Worm (Caenorhabditis elegans) whole organism, young adult: Measurements from ENCODE around the gene Y37E11AR.7.

Experiments used
- B0019.2 ChIP-seq: fragments of 200-800 bp; sonication (Bioruptor generic); conservative IDR thresholded peaks from 2 replicates; pipeline ENCODE4 v1.3.6; 2022; ENCODE audit warnings: missing genetic modification reagents, missing genetic modification characterization, missing compliant biosample characterization
- B0261.1 ChIP-seq: sonication (generic microtip); optimal IDR thresholded peaks from 2 replicates; lab custom pipeline; 2016; ENCODE audit warnings: mild to moderate bottlenecking, missing genetic modification characterization, moderate library complexity, missing compliant biosample characterization
- C06A6.2 ChIP-seq: fragments of 200-800 bp; sonication (Bioruptor generic); conservative IDR thresholded peaks from 2 replicates; pipeline ENCODE4 v1.3.6; 2022; ENCODE audit warnings: missing genetic modification characterization, missing compliant biosample characterization
- D2030.7 ChIP-seq: fragments of 200-800 bp; sonication (Bioruptor generic); IDR thresholded peaks from 2 replicates; pipeline ENCODE4 v1.3.6; 2022; ENCODE audit warnings: missing genetic modification reagents, missing genetic modification characterization, missing compliant biosample characterization
- F23B12.7 ChIP-seq: sonication (generic microtip); optimal IDR thresholded peaks from 2 replicates; lab custom pipeline; 2017; ENCODE audit warnings: missing genetic modification characterization, mild to moderate bottlenecking, missing compliant biosample characterization, antibody characterized with exemption, moderate library complexity; ENCODE audit not compliant: insufficient read depth
- F33H1.4 ChIP-seq: fragments of 200-800 bp; sonication (Bioruptor generic); IDR thresholded peaks from 2 replicates; pipeline ENCODE4 v1.3.6; 2022; ENCODE audit warnings: missing genetic modification reagents, missing genetic modification characterization, missing compliant biosample characterization
- F49E8.2 ChIP-seq: sonication (generic microtip); optimal IDR thresholded peaks from 3 replicates; lab custom pipeline; 2017; ENCODE audit warnings: missing genetic modification characterization, mild to moderate bottlenecking, missing compliant biosample characterization, antibody characterized with exemption, moderate library complexity; ENCODE audit not compliant: insufficient read depth
- F52B5.7 ChIP-seq: sonication (generic microtip); optimal IDR thresholded peaks from 2 replicates; lab custom pipeline; 2016; ENCODE audit warnings: mild to moderate bottlenecking, missing genetic modification characterization, missing compliant biosample characterization
- K11D2.4 ChIP-seq: fragments of 200-800 bp; sonication (Bioruptor generic); IDR thresholded peaks from 2 replicates; pipeline ENCODE4 v1.3.6; 2022; ENCODE audit warnings: missing genetic modification reagents, missing genetic modification characterization, missing compliant biosample characterization
- T26A5.8 ChIP-seq: sonication (generic microtip); optimal IDR thresholded peaks from 2 replicates; lab custom pipeline; 2016; ENCODE audit warnings: missing genetic modification characterization, missing compliant biosample characterization
- Y95B8A.8 ChIP-seq: fragments of 200-800 bp; sonication (Bioruptor generic); IDR thresholded peaks from 2 replicates; pipeline ENCODE4 v1.3.6; 2022; ENCODE audit warnings: missing genetic modification reagents, missing genetic modification characterization, missing compliant biosample characterization
- aptf-2 ChIP-seq: fragments of 200-800 bp; sonication (Bioruptor generic); conservative IDR thresholded peaks from 2 replicates; pipeline ENCODE4 v1.3.6; 2022; ENCODE audit warnings: missing genetic modification reagents, missing genetic modification characterization, missing compliant biosample characterization
- athp-1 ChIP-seq: sonication (generic microtip); optimal IDR thresholded peaks from 2 replicates; lab custom pipeline; 2017; ENCODE audit warnings: mild to moderate bottlenecking, missing genetic modification characterization, missing compliant biosample characterization
- attf-3 ChIP-seq: fragments of 200-800 bp; sonication (Bioruptor generic); conservative IDR thresholded peaks from 2 replicates; pipeline ENCODE4 v1.3.6; 2022; ENCODE audit warnings: missing genetic modification reagents, missing genetic modification characterization, missing compliant biosample characterization
- cebp-2 ChIP-seq: fragments of 200-800 bp; sonication (Bioruptor generic); IDR thresholded peaks from 2 replicates; pipeline ENCODE4 v1.3.6; 2022; ENCODE audit warnings: missing genetic modification characterization, missing compliant biosample characterization
- ceh-100 ChIP-seq: fragments of 200-800 bp; sonication (Bioruptor generic); IDR thresholded peaks from 2 replicates; pipeline ENCODE4 v1.3.6; 2022; ENCODE audit warnings: missing genetic modification reagents, missing genetic modification characterization, missing compliant biosample characterization
- ceh-58 ChIP-seq: fragments of 200-800 bp; sonication (Bioruptor generic); IDR thresholded peaks from 2 replicates; pipeline ENCODE4 v1.3.6; 2022; ENCODE audit warnings: missing genetic modification characterization, missing compliant biosample characterization
- ceh-91 ChIP-seq: fragments of 200-800 bp; sonication (Bioruptor generic); IDR thresholded peaks from 2 replicates; pipeline ENCODE4 v1.3.6; 2022; ENCODE audit warnings: missing genetic modification reagents, missing genetic modification characterization, missing compliant biosample characterization
- efl-1 ChIP-seq: fragments of 150-350 bp; optimal IDR thresholded peaks from 2 replicates; lab custom pipeline; 2014; ENCODE audit warnings: missing biosample characterization, missing genetic modification reagents, missing genetic modification characterization
- egl-18 ChIP-seq: fragments of 200-800 bp; sonication (Bioruptor generic); IDR thresholded peaks from 2 replicates; pipeline ENCODE4 v1.3.6; 2022; ENCODE audit warnings: missing genetic modification reagents, missing genetic modification characterization, missing compliant biosample characterization
- ets-4 ChIP-seq: fragments of 200-800 bp; sonication (Bioruptor generic); optimal IDR thresholded peaks from 2 replicates; lab custom pipeline; 2018; ENCODE audit warnings: mild to moderate bottlenecking, missing genetic modification characterization, missing compliant biosample characterization
- gei-17 ChIP-seq: fragments of 200-800 bp; sonication (Bioruptor generic); optimal IDR thresholded peaks from 2 replicates; lab custom pipeline; 2018; ENCODE audit warnings: mild to moderate bottlenecking, missing genetic modification characterization, missing compliant biosample characterization
- hlh-26 ChIP-seq: fragments of 200-800 bp; sonication (Bioruptor generic); conservative IDR thresholded peaks from 2 replicates; pipeline ENCODE4 v1.3.6; 2022; ENCODE audit warnings: missing genetic modification reagents, missing genetic modification characterization, missing compliant biosample characterization
- lag-1 ChIP-seq: fragments of 200-800 bp; sonication (Bioruptor generic); IDR thresholded peaks from 2 replicates; pipeline ENCODE4 v1.3.6; 2022; ENCODE audit warnings: missing genetic modification reagents, missing genetic modification characterization, missing compliant biosample characterization
- lin-35 ChIP-seq, 3 experiments: fragments of 150-350 bp in 2 of 3; sonication (generic microtip) in 1 of 3; optimal IDR thresholded peaks; 2 replicates each; lab custom pipeline; 2014 to 2018; ENCODE audit warnings: missing biosample characterization in 3 of 3, missing genetic modification characterization in 3 of 3, missing genetic modification reagents in 3 of 3
- lin-40 ChIP-seq: sonication (generic microtip); optimal IDR thresholded peaks from 2 replicates; lab custom pipeline; 2016; ENCODE audit warnings: missing genetic modification characterization, mild to moderate bottlenecking, missing compliant biosample characterization, missing genotype, missing genetic modification reagents
- lin-54 ChIP-seq: fragments of 200-800 bp; sonication (Bioruptor generic); optimal IDR thresholded peaks from 2 replicates; lab custom pipeline; 2018; ENCODE audit warnings: mild to moderate bottlenecking, missing genetic modification characterization, missing compliant biosample characterization
- madf-10 ChIP-seq: sonication (generic microtip); optimal IDR thresholded peaks from 2 replicates; lab custom pipeline; 2016; ENCODE audit warnings: mild to moderate bottlenecking, missing genetic modification characterization, missing compliant biosample characterization
- nhr-120 ChIP-seq: fragments of 200-800 bp; sonication (Bioruptor generic); IDR thresholded peaks from 2 replicates; pipeline ENCODE4 v1.3.6; 2022; ENCODE audit warnings: missing genetic modification characterization, missing compliant biosample characterization
- repo-1 ChIP-seq: sonication (generic microtip); optimal IDR thresholded peaks from 2 replicates; lab custom pipeline; 2017; ENCODE audit warnings: mild to moderate bottlenecking, missing genetic modification characterization, missing compliant biosample characterization
- sea-2 ChIP-seq: fragments of 200-800 bp; sonication (Bioruptor generic); IDR thresholded peaks from 2 replicates; pipeline ENCODE4 v1.3.6; 2022; ENCODE audit warnings: missing genetic modification characterization, missing compliant biosample characterization
- snpc-1.1 ChIP-seq: sonication (generic microtip); optimal IDR thresholded peaks from 2 replicates; lab custom pipeline; 2017; ENCODE audit warnings: missing genetic modification characterization, mild to moderate bottlenecking, missing compliant biosample characterization, antibody characterized with exemption, moderate library complexity, missing genotype, missing genetic modification reagents; ENCODE audit not compliant: insufficient read depth
- snpc-1.3 ChIP-seq: sonication (generic microtip); optimal IDR thresholded peaks from 2 replicates; lab custom pipeline; 2017; ENCODE audit warnings: missing genetic modification characterization, mild to moderate bottlenecking, missing compliant biosample characterization, antibody characterized with exemption, moderate library complexity, missing genotype, missing genetic modification reagents; ENCODE audit not compliant: insufficient read depth
- snpc-3.4 ChIP-seq: sonication (generic microtip); optimal IDR thresholded peaks from 2 replicates; lab custom pipeline; 2017; ENCODE audit warnings: missing genetic modification characterization, mild to moderate bottlenecking, missing compliant biosample characterization, antibody characterized with exemption, moderate library complexity, missing genotype, missing genetic modification reagents
- somi-1 ChIP-seq: fragments of 200-800 bp; sonication (Bioruptor generic); optimal IDR thresholded peaks from 2 replicates; lab custom pipeline; 2018; ENCODE audit warnings: mild to moderate bottlenecking, missing genetic modification characterization, missing compliant biosample characterization
- tbx-9 ChIP-seq: sonication (generic microtip); optimal IDR thresholded peaks from 2 replicates; lab custom pipeline; 2016; ENCODE audit warnings: borderline replicate concordance, missing genetic modification characterization, inconsistent platforms, missing compliant biosample characterization
- zfh-2 ChIP-seq: fragments of 200-800 bp; sonication (Bioruptor generic); conservative IDR thresholded peaks from 2 replicates; pipeline ENCODE4 v1.3.6; 2022; ENCODE audit warnings: missing genetic modification reagents, missing genetic modification characterization, missing compliant biosample characterization
- ztf-22 ChIP-seq: fragments of 200-800 bp; sonication (Bioruptor generic); optimal IDR thresholded peaks from 2 replicates; lab custom pipeline; 2018; ENCODE audit warnings: mild to moderate bottlenecking, missing genetic modification characterization, moderate library complexity, missing compliant biosample characterization
- ztf-26 ChIP-seq: sonication (generic microtip); optimal IDR thresholded peaks from 2 replicates; lab custom pipeline; 2017; ENCODE audit warnings: missing genetic modification characterization, missing compliant biosample characterization
- ztf-3 ChIP-seq: fragments of 200-800 bp; sonication (Bioruptor generic); optimal IDR thresholded peaks from 2 replicates; lab custom pipeline; 2018; ENCODE audit warnings: mild to moderate bottlenecking, missing genetic modification characterization, missing compliant biosample characterization

The Y37E11AR.7 gene

DNA sequence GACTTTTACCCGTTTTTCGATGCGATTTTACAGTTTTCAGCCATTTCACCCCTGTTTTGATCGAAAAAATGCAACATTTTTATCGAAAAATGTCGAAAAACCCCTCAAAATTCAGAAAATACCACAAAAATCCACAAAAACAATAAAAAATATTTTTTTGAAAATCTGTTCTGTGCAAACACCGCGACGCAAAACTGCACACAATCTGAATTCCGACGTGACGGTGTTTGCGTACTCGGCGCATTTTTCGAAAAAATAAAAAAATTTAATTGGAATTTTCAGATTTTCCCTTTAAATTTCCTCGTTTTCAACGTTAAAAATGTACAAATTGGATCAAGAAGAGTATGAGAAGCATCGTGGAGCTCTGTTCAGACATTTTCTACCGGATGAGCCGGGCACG lies 29.4 kb downstream of the Y37E11AR.7 start, which contains the start of gene smgl-2 (continued):
- TF ChIP-seq efl-1 (peak; percentile 36), F33H1.4 (GFP tag; lab: Robert Waterston, UW) (peak; percentile 37; the same call in 1 of the 2 replicates), ets-4 (GFP tag; lab: Kevin White, UChicago) (no peak), sea-2 (no peak), tbx-9 (tag; lab: Kevin White, UChicago) (no peak), lin-54 (GFP tag; lab: Kevin White, UChicago) (peak; percentile 78), F23B12.7 (tag; lab: Kevin White, UChicago) (peak; percentile 24), K11D2.4 (GFP tag; lab: Robert Waterston, UW) (peak; percentile 52; the same call in 1 of the 2 replicates), somi-1 (GFP tag; lab: Kevin White, UChicago) (no peak), egl-18 (no peak), attf-3 (no peak), gei-17 (no peak), nhr-120 (GFP tag; lab: Robert Waterston, UW) (no peak), snpc-3.4 (tag; lab: Kevin White, UChicago) (peak; percentile 56), B0019.2 (GFP tag; lab: Robert Waterston, UW) (peak; percentile 49; the same call in 1 of the 2 replicates), ztf-22 (GFP tag; lab: Kevin White, UChicago) (no peak), lin-40 (tag; lab: Kevin White, UChicago) (peak; percentile 63), D2030.7 (GFP tag; lab: Robert Waterston, UW) (peak; percentile 46; the same call in 1 of the 2 replicates), lin-35 (GFP tag; optimal IDR thresholded peaks at IDR 0.05; lab: Kevin White, UChicago) (peak in 1 of 3 experiments; percentile 76), snpc-1.3 (tag; lab: Kevin White, UChicago) (peak; percentile 18)

DNA sequence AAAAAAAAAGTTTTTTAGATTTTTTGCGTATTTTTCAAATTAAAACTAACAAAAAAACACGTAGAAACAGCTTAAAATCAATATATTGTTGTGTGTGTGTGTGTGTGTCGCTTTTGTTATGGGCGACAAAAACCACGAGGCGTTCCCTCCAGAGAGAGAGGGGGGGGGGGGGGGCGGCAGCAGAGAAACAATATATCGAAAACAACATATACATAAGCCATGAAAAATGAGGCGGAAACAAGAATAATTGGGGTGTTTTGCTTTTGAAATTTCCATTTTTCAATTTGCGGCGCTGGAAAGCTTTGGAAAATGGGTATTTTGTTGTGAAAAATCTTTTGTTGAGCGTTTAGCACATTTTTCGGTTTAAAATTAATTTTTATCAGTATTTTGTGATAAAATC lies 29.9 kb downstream of the Y37E11AR.7 start, which contains the start of gene Y37E11AM.2:
TSS of gene Y37E11AM.2 (minus strand) at position 101 of the 400 bp plus-strand sequence.
- TF ChIP-seq cebp-2 (no peak), tbx-9 (tag; lab: Kevin White, UChicago) (no peak), zfh-2 (0 out of 2 replicates have a peak, but pooled peaks have one; percentile 17), madf-10 (tag; lab: Kevin White, UChicago) (no peak)

DNA sequence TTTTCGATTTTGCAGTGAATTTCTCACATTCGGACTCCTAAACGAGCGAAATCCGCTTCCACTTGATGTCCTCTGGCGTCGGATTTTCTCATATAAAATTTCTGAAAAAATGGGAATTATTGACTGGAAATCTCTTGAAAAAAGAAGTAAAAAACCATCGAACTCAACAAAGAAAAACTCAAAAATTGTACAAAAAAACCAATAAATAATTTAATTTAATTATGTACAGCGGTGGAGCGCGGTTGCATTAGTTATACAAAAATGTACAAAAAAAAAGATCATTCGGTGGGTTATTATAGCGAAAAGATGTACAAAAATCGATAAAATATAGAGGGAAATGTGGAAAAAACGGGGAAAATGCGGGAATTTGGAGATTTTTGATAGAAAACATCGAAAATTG lies 32.6 kb downstream of the Y37E11AR.7 start, which contains the start of gene Y37E11AM.4:
TSS of gene Y37E11AM.4 (minus strand) at position 101 of the 400 bp plus-strand sequence.
- TF ChIP-seq C06A6.2 (GFP tag; lab: Robert Waterston, UW) (no peak), ceh-91 (no peak), ztf-26 (no peak), F49E8.2 (tag; lab: Kevin White, UChicago) (no peak), ceh-58 (GFP tag; lab: Robert Waterston, UW) (no peak), ztf-3 (GFP tag; lab: Kevin White, UChicago) (no peak), aptf-2 (GFP tag; lab: Robert Waterston, UW) (no peak), repo-1 (tag; lab: Kevin White, UChicago) (no peak), hlh-26 (GFP tag; lab: Robert Waterston, UW) (no peak), athp-1 (tag; lab: Kevin White, UChicago) (no peak), ceh-100 (GFP tag; lab: Robert Waterston, UW) (no peak), snpc-1.1 (no peak), F52B5.7 (tag; lab: Kevin White, UChicago) (no peak), B0261.1 (tag; lab: Kevin White, UChicago) (no peak), Y95B8A.8 (GFP tag; lab: Robert Waterston, UW) (no peak), zfh-2 (no peak), tbx-9 (tag; lab: Kevin White, UChicago) (no peak), T26A5.8 (no peak), lag-1 (GFP tag; lab: Robert Waterston, UW) (no peak)
